Fruit fly (Drosophila melanogaster) whole organism, embryonic: ENCODE measurements around the gene RpS29.

ENCODE experiments used
- Aef1 ChIP-seq: fragments of 200-800 bp; sonication (Bioruptor generic); IDR thresholded peaks from 3 replicates; pipeline ENCODE4 v1.3.6; 2022; ENCODE audit warnings: missing biosample characterization, missing genetic modification characterization
- BEAF-32 ChIP-seq: fragments of 200-800 bp; sonication (Bioruptor generic); optimal IDR thresholded peaks from 3 replicates; lab custom pipeline; 2017; ENCODE audit warnings: missing biosample characterization, missing genetic modification characterization, mild to moderate bottlenecking, moderate library complexity, missing genetic modification reagents
- Bgb ChIP-seq: fragments of 200-800 bp; sonication (Bioruptor generic); IDR thresholded peaks from 2 replicates; pipeline ENCODE4 v1.3.6; 2022; ENCODE audit warnings: missing biosample characterization, missing genetic modification characterization; ENCODE audit not compliant: partially characterized antibody
- Blimp-1 ChIP-seq: fragments of 200-800 bp; sonication (Bioruptor generic); optimal IDR thresholded peaks from 3 replicates; lab custom pipeline; 2018; ENCODE audit warnings: missing biosample characterization, missing genetic modification characterization, mild to moderate bottlenecking, moderate library complexity, missing genetic modification reagents
- CG10654 ChIP-seq: fragments of 200-800 bp; sonication (Bioruptor generic); optimal IDR thresholded peaks from 2 replicates; lab custom pipeline; 2016; ENCODE audit warnings: missing biosample characterization, missing genetic modification characterization
- CG11695 ChIP-seq: fragments of 200-800 bp; sonication (Bioruptor generic); IDR thresholded peaks from 3 replicates; pipeline ENCODE4 v1.3.6; 2022; ENCODE audit warnings: missing biosample characterization, missing genetic modification characterization
- CG12659 ChIP-seq: fragments of 200-800 bp; sonication (Bioruptor generic); optimal IDR thresholded peaks from 3 replicates; lab custom pipeline; 2017; ENCODE audit warnings: mild to moderate bottlenecking, missing biosample characterization, missing genetic modification reagents, missing genetic modification characterization
- CG14710 ChIP-seq: fragments of 200-800 bp; sonication (Bioruptor generic); optimal IDR thresholded peaks from 3 replicates; lab custom pipeline; 2019; ENCODE audit warnings: missing biosample characterization, mild to moderate bottlenecking, missing genetic modification characterization, moderate library complexity
- CG17186 ChIP-seq: fragments of 200-800 bp; sonication (Bioruptor generic); optimal IDR thresholded peaks from 3 replicates; lab custom pipeline; 2017; ENCODE audit warnings: missing biosample characterization, missing genetic modification reagents, missing genetic modification characterization
- CG17328 ChIP-seq: fragments of 200-800 bp; sonication (Bioruptor generic); IDR thresholded peaks from 2 replicates; pipeline ENCODE4 v1.3.6; 2022; ENCODE audit warnings: missing biosample characterization, missing genetic modification characterization
- CG17829 ChIP-seq: fragments of 200-800 bp; optimal IDR thresholded peaks from 2 replicates; lab custom pipeline; 2019; ENCODE audit warnings: missing biosample characterization, mild to moderate bottlenecking, missing genetic modification characterization, moderate library complexity
- CG17912 ChIP-seq: fragments of 200-800 bp; sonication (Bioruptor generic); optimal IDR thresholded peaks from 2 replicates; lab custom pipeline; 2018; ENCODE audit warnings: missing biosample characterization, mild to moderate bottlenecking, missing genetic modification characterization
- CG2116 ChIP-seq: fragments of 200-800 bp; sonication (Bioruptor generic); optimal IDR thresholded peaks from 3 replicates; lab custom pipeline; 2018; ENCODE audit warnings: missing biosample characterization, mild to moderate bottlenecking, missing genetic modification characterization
- CG2712 ChIP-seq: fragments of 200-800 bp; optimal IDR thresholded peaks from 3 replicates; lab custom pipeline; 2019; ENCODE audit warnings: missing biosample characterization, mild to moderate bottlenecking, missing genetic modification characterization, moderate library complexity
- CG3065 ChIP-seq: fragments of 200-800 bp; sonication (Bioruptor generic); optimal IDR thresholded peaks from 2 replicates; lab custom pipeline; 2016; ENCODE audit warnings: missing biosample characterization, missing genetic modification characterization
- CG32532 ChIP-seq: fragments of 200-800 bp; sonication (Bioruptor generic); IDR thresholded peaks from 2 replicates; pipeline ENCODE4 v1.3.6; 2022; ENCODE audit warnings: missing biosample characterization, missing genetic modification characterization
- CG34422 ChIP-seq: fragments of 200-800 bp; sonication (Bioruptor generic); IDR thresholded peaks from 3 replicates; pipeline ENCODE4 v1.3.6; 2022; ENCODE audit warnings: missing biosample characterization, missing genetic modification characterization
- CG4282 ChIP-seq: fragments of 200-800 bp; sonication (Bioruptor generic); optimal IDR thresholded peaks from 2 replicates; lab custom pipeline; 2016; ENCODE audit warnings: missing biosample characterization, missing genetic modification characterization
- CG4360 ChIP-seq: fragments of 200-800 bp; sonication (Bioruptor generic); IDR thresholded peaks from 2 replicates; pipeline ENCODE4 v1.3.6; 2022; ENCODE audit warnings: missing biosample characterization, missing genetic modification characterization
- CG6791 ChIP-seq: fragments of 200-800 bp; sonication (Bioruptor generic); IDR thresholded peaks from 3 replicates; pipeline ENCODE4 v1.3.6; 2022; ENCODE audit warnings: missing biosample characterization, missing genetic modification characterization; ENCODE audit not compliant: partially characterized antibody
- CG7556 ChIP-seq: fragments of 200-800 bp; sonication (Bioruptor generic); optimal IDR thresholded peaks from 2 replicates; lab custom pipeline; 2017; ENCODE audit warnings: missing biosample characterization, mild to moderate bottlenecking, missing genetic modification characterization
- CG9215 ChIP-seq: fragments of 200-800 bp; sonication (Bioruptor generic); IDR thresholded peaks from 2 replicates; pipeline ENCODE4 v1.3.6; 2022; ENCODE audit warnings: missing biosample characterization, missing genetic modification characterization
- CG9797 ChIP-seq: fragments of 200-800 bp; sonication (Bioruptor generic); optimal IDR thresholded peaks from 3 replicates; lab custom pipeline; 2018; ENCODE audit warnings: missing biosample characterization, mild to moderate bottlenecking, missing genetic modification characterization
- D ChIP-seq, 2 experiments: fragments of 200-800 bp in 1 of 2; fragments of >200 bp in 1 of 2; sonication (Bioruptor generic) in 1 of 2; optimal IDR thresholded peaks; 2 replicates in 1 of 2; 3 replicates in 1 of 2; lab custom pipeline; 2017; ENCODE audit warnings: mild to moderate bottlenecking in 1 of 2, missing biosample characterization in 1 of 2, missing genetic modification characterization in 1 of 2, missing genetic modification reagents in 1 of 2
- D19B ChIP-seq: fragments of 200-800 bp; sonication (Bioruptor generic); optimal IDR thresholded peaks from 2 replicates; lab custom pipeline; 2017; ENCODE audit warnings: missing biosample characterization, mild to moderate bottlenecking, missing genetic modification characterization
- Doc2 ChIP-seq: fragments of 200-800 bp; sonication (Bioruptor generic); IDR thresholded peaks from 2 replicates; pipeline ENCODE4 v1.3.6; 2022; ENCODE audit warnings: missing biosample characterization, missing genetic modification characterization
- Dp ChIP-seq: fragments of 200-800 bp; sonication (Bioruptor generic); optimal IDR thresholded peaks from 2 replicates; lab custom pipeline; 2018; ENCODE audit warnings: missing biosample characterization, mild to moderate bottlenecking, missing genetic modification characterization, moderate library complexity
- MBD-R2 ChIP-seq: fragments of 200-800 bp; sonication (Bioruptor generic); IDR thresholded peaks from 2 replicates; pipeline ENCODE4 v1.3.6; 2022; ENCODE audit warnings: missing biosample characterization, missing genetic modification characterization
- MESR4 ChIP-seq: fragments of 200-800 bp; sonication (Bioruptor generic); optimal IDR thresholded peaks from 2 replicates; lab custom pipeline; 2018; ENCODE audit warnings: missing biosample characterization, mild to moderate bottlenecking, missing genetic modification characterization, moderate library complexity
- MTF-1 ChIP-seq: fragments of 200-800 bp; sonication (Bioruptor generic); optimal IDR thresholded peaks from 2 replicates; lab custom pipeline; 2018; ENCODE audit warnings: missing biosample characterization, mild to moderate bottlenecking, missing genetic modification characterization, borderline replicate concordance
- Med ChIP-seq: fragments of 200-800 bp; sonication (Bioruptor generic); peaks from one replicate; lab custom pipeline; 2016; ENCODE audit warnings: missing biosample characterization, missing genetic modification characterization, mild to moderate bottlenecking, inconsistent platforms, moderate library complexity
- NC2α ChIP-seq: fragments of 200-800 bp; sonication (Bioruptor generic); optimal IDR thresholded peaks from 2 replicates; lab custom pipeline; 2016; ENCODE audit warnings: missing biosample characterization, missing genetic modification characterization
- Sin3A ChIP-seq: fragments of >200 bp; optimal IDR thresholded peaks from 2 replicates; lab custom pipeline; 2018
- Sry-δ ChIP-seq: fragments of 200-800 bp; sonication (Bioruptor generic); optimal IDR thresholded peaks from 2 replicates; lab custom pipeline; 2016; ENCODE audit warnings: missing biosample characterization, missing genetic modification characterization
- al ChIP-seq: fragments of 200-800 bp; sonication (Bioruptor generic); IDR thresholded peaks from 2 replicates; pipeline ENCODE4 v1.3.6; 2022; ENCODE audit warnings: missing biosample characterization, missing genetic modification characterization
- ewg ChIP-seq: fragments of 200-800 bp; sonication (Bioruptor generic); optimal IDR thresholded peaks from 3 replicates; lab custom pipeline; 2017; ENCODE audit warnings: mild to moderate bottlenecking, missing biosample characterization, missing genetic modification reagents, missing genetic modification characterization
- grau ChIP-seq: fragments of 200-800 bp; optimal IDR thresholded peaks from 3 replicates; lab custom pipeline; 2019; ENCODE audit warnings: missing biosample characterization, mild to moderate bottlenecking, missing genetic modification characterization, moderate library complexity
- gro ChIP-seq: fragments of 200-800 bp; sonication (Bioruptor generic); optimal IDR thresholded peaks from 2 replicates; lab custom pipeline; 2016; ENCODE audit warnings: missing biosample characterization, missing genetic modification characterization
- hkb ChIP-seq, 2 experiments: fragments of 200-800 bp in 1 of 2; fragments of >200 bp in 1 of 2; sonication (Bioruptor generic) in 1 of 2; IDR thresholded peaks in 1 of 2; optimal IDR thresholded peaks in 1 of 2; 2 replicates each; pipeline versions ENCODE4 v1.3.6 to Lab custom; 2017 to 2022; ENCODE audit warnings: missing biosample characterization in 1 of 2, missing genetic modification characterization in 1 of 2
- ind ChIP-seq: fragments of 200-800 bp; sonication (Bioruptor generic); optimal IDR thresholded peaks from 3 replicates; lab custom pipeline; 2016; ENCODE audit warnings: missing biosample characterization, missing genetic modification characterization
- nmo ChIP-seq: fragments of 200-800 bp; sonication (Bioruptor generic); optimal IDR thresholded peaks from 2 replicates; lab custom pipeline; 2018; ENCODE audit warnings: missing biosample characterization, mild to moderate bottlenecking, missing genetic modification characterization, moderate library complexity
- pnt ChIP-seq: fragments of 200-800 bp; sonication (Bioruptor generic); optimal IDR thresholded peaks from 3 replicates; lab custom pipeline; 2016; ENCODE audit warnings: missing biosample characterization, missing genetic modification characterization
- row ChIP-seq: fragments of 200-800 bp; sonication (Bioruptor generic); IDR thresholded peaks from 3 replicates; pipeline ENCODE4 v1.3.6; 2022; ENCODE audit warnings: missing biosample characterization, missing genetic modification characterization
- stwl ChIP-seq: fragments of 200-800 bp; sonication (Bioruptor generic); optimal IDR thresholded peaks from 3 replicates; lab custom pipeline; 2018; ENCODE audit warnings: missing biosample characterization, mild to moderate bottlenecking, missing genetic modification characterization, moderate library complexity
- sug ChIP-seq: fragments of 200-800 bp; optimal IDR thresholded peaks from 2 replicates; lab custom pipeline; 2019; ENCODE audit warnings: missing biosample characterization, mild to moderate bottlenecking, missing genetic modification characterization, moderate library complexity
- unc-4 ChIP-seq: fragments of 200-800 bp; sonication (Bioruptor generic); IDR thresholded peaks from 2 replicates; pipeline ENCODE4 v1.3.6; 2022; ENCODE audit warnings: missing biosample characterization, missing genetic modification characterization; ENCODE audit not compliant: partially characterized antibody
- zen ChIP-seq: fragments of 200-800 bp; sonication (Bioruptor generic); optimal IDR thresholded peaks from 3 replicates; lab custom pipeline; 2018; ENCODE audit warnings: missing biosample characterization, mild to moderate bottlenecking, missing genetic modification characterization, moderate library complexity

The RpS29 gene

DNA sequence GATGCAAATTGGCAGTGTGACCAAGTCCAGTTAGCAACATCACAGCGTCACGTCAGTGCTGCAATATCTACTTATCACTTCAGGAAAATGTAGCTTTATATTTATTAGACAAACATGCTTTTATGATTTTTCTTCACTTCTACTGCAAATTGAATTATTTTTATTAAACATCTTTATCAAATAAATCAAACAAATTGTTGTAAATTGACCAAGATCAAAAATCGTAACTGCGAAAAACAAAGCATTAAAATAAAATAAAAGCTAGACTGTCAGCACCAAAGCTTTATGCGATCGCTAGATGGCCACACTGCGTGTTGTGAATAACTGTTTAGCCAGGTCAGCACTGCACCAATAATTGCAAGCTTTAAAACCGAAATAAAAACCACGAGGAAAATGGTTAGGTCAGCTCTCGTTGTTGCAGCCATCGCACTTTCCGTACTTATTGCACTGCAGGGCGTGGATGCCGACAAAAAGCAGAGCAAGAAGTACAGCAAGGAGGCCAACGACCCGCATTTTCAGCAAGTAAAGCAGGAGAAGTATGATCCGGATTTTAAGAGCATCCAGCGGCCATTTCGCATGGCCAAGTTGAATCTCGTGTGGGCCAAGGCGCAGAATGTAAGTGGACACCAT, 13.4 kb downstream of the RpS29 start, which contains the start of the genes CG12945 and CG8507 (continued):
- TF ChIP-seq Blimp-1 = peak; percentile 28
- no peak for TF ChIP-seq CG4282 (GFP tag; lab: Kevin White, UChicago)
- no peak for TF ChIP-seq ewg (GFP tag; lab: Kevin White, UChicago)
- no peak for TF ChIP-seq CG6791 (GFP tag; lab: Robert Waterston, UW)
- peak; percentile 49 for TF ChIP-seq ind (GFP tag; lab: Kevin White, UChicago)
- peak; percentile 32 for TF ChIP-seq Dp (GFP tag; lab: Kevin White, UChicago)
- no peak for TF ChIP-seq CG3065
- no peak for TF ChIP-seq Doc2 (GFP tag; lab: Robert Waterston, UW)
- peak; percentile 29; the same call in 1 of the 2 replicates for TF ChIP-seq CG9215 (GFP tag; lab: Robert Waterston, UW)
- no peak for TF ChIP-seq CG7556

DNA sequence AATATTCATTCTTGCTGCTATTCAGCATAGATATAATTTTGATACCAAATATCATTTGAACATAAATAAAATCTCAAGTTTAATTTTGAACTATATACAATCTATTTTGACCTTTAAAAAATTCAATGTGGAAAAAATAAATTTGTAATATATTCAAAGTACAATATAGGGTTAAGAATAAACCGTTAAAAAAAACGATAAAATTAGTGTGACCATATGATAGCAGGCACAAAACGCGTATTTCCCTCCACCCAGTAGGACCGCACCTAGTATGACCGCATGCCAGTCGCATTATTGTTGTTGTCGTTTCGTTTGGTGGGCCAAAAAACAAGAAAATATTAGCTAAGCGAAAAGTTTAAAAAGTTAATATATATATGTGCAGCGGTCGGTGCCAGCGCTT, 15.2 kb downstream of the RpS29 start, which contains the start of gene CG8516:
Gene CG8516 (plus strand): TSS at position 278 of the 400 bp plus-strand sequence.
- TF ChIP-seq pnt (GFP tag; lab: Kevin White, UChicago) (no peak), Med (GFP tag; lab: Kevin White, UChicago) (peak; percentile 70), CG9797 (peak; percentile 93), NC2α (GFP tag; lab: Kevin White, UChicago) (no peak), MBD-R2 (GFP tag; lab: Robert Waterston, UW) (peak; percentile 81), MESR4 (peak; percentile 74), CG11695 (0 out of 3 replicates have a peak, but pooled peaks have one; percentile 16), Sin3A (lab: Kevin White, UChicago) (peak; percentile 21), sug (peak; percentile 32), CG2116 (GFP tag; lab: Kevin White, UChicago) (peak; percentile 31), CG32532 (peak; percentile 34; the same call in 1 of the 2 replicates), row (GFP tag; lab: Robert Waterston, UW) (peak; percentile 64), stwl (tag; lab: Kevin White, UChicago) (peak; percentile 81), grau (tag; lab: Kevin White, UChicago) (peak; percentile 18), Bgb (GFP tag; lab: Robert Waterston, UW) (no peak), CG10654 (no peak), CG4360 (GFP tag; lab: Robert Waterston, UW) (peak; percentile 90), CG17912 (GFP tag; lab: Kevin White, UChicago) (peak; percentile 0), MTF-1 (GFP tag; lab: Kevin White, UChicago) (peak; percentile 2), Sry-δ (peak; percentile 30), CG14710 (peak; percentile 48), BEAF-32 (GFP tag; lab: Kevin White, UChicago) (peak; percentile 41), Aef1 (peak; percentile 67), D19B (GFP tag; lab: Kevin White, UChicago) (no peak), gro (GFP tag; lab: Kevin White, UChicago) (no peak), CG17829 (tag; lab: Kevin White, UChicago) (peak; percentile 39), CG12659 (GFP tag; lab: Kevin White, UChicago) (peak; percentile 57), CG34422 (GFP tag; lab: Robert Waterston, UW) (peak; percentile 49; the same call in 1 of the 3 replicates), CG17186 (GFP tag; lab: Kevin White, UChicago) (peak; percentile 17), D (optimal IDR thresholded peaks at IDR 0.05; lab: Kevin White, UChicago) (no peak), D (GFP tag; optimal IDR thresholded peaks at IDR 0.05; lab: Kevin White, UChicago) (no peak), CG17328 (GFP tag; lab: Robert Waterston, UW) (peak; percentile 36), CG2712 (tag; lab: Kevin White, UChicago) (peak; percentile 30), al (GFP tag; lab: Robert Waterston, UW) (no peak), Dp (GFP tag; lab: Kevin White, UChicago) (peak; percentile 49), unc-4 (GFP tag; lab: Robert Waterston, UW) (peak; percentile 20; the same call in 1 of the 2 replicates), zen (tag; lab: Kevin White, UChicago) (peak; percentile 14), hkb (optimal IDR thresholded peaks at IDR 0.05; lab: Kevin White, UChicago) (no peak), hkb (GFP tag; IDR thresholded peaks at IDR 0.05; lab: Robert Waterston, UW) (peak; percentile 24; the same call in 1 of the 2 replicates), nmo (peak; percentile 36)
